Fruit fly (Drosophila melanogaster) whole organism, embryonic: ENCODE data around the gene Bili.

Experiments used
- Antp ChIP-seq: fragments of 200-800 bp; sonication (Bioruptor generic); optimal IDR thresholded peaks from 3 replicates; lab custom pipeline; 2016; ENCODE audit warnings: missing biosample characterization, missing genetic modification characterization
- Atf-2 ChIP-seq: fragments of 200-800 bp; sonication (Bioruptor generic); optimal IDR thresholded peaks from 2 replicates; lab custom pipeline; 2016; ENCODE audit warnings: missing biosample characterization, missing genetic modification characterization
- CG10209 ChIP-seq: fragments of 200-800 bp; sonication (Bioruptor generic); optimal IDR thresholded peaks from 3 replicates; lab custom pipeline; 2017; ENCODE audit warnings: missing biosample characterization, mild to moderate bottlenecking, missing genetic modification characterization, missing genetic modification reagents
- CG10267 ChIP-seq: fragments of 200-800 bp; sonication (Bioruptor generic); optimal IDR thresholded peaks from 2 replicates; lab custom pipeline; 2018; ENCODE audit warnings: missing biosample characterization, mild to moderate bottlenecking, missing genetic modification characterization, moderate library complexity
- CG11504 ChIP-seq: fragments of 200-800 bp; sonication (Bioruptor generic); optimal IDR thresholded peaks from 3 replicates; lab custom pipeline; 2019; ENCODE audit warnings: missing biosample characterization, mild to moderate bottlenecking, missing genetic modification characterization, moderate library complexity
- CG12942 ChIP-seq: fragments of 200-800 bp; sonication (Bioruptor generic); optimal IDR thresholded peaks from 3 replicates; lab custom pipeline; 2016; ENCODE audit warnings: missing biosample characterization, missing genetic modification characterization
- CG18262 ChIP-seq: fragments of 200-800 bp; optimal IDR thresholded peaks from 3 replicates; lab custom pipeline; 2019; ENCODE audit warnings: missing biosample characterization, mild to moderate bottlenecking, missing genetic modification characterization, moderate library complexity
- CG32532 ChIP-seq: fragments of 200-800 bp; sonication (Bioruptor generic); IDR thresholded peaks from 2 replicates; pipeline ENCODE4 v1.3.6; 2022; ENCODE audit warnings: missing biosample characterization, missing genetic modification characterization
- CG34422 ChIP-seq: fragments of 200-800 bp; sonication (Bioruptor generic); IDR thresholded peaks from 3 replicates; pipeline ENCODE4 v1.3.6; 2022; ENCODE audit warnings: missing biosample characterization, missing genetic modification characterization
- CG4730 ChIP-seq: fragments of 200-800 bp; sonication (Bioruptor generic); IDR thresholded peaks from 2 replicates; pipeline ENCODE4 v1.3.6; 2022; ENCODE audit warnings: missing biosample characterization, missing genetic modification characterization
- CG6813 ChIP-seq: fragments of 200-800 bp; sonication (Bioruptor generic); optimal IDR thresholded peaks from 2 replicates; lab custom pipeline; 2017; ENCODE audit warnings: missing biosample characterization, missing genetic modification characterization, mild to moderate bottlenecking, moderate library complexity, missing genetic modification reagents
- CG8765 ChIP-seq: fragments of 200-800 bp; sonication (Bioruptor generic); IDR thresholded peaks from 2 replicates; pipeline ENCODE4 v1.3.6; 2022; ENCODE audit warnings: missing biosample characterization, missing genetic modification characterization
- CG9727 ChIP-seq: fragments of 200-800 bp; sonication (Bioruptor generic); optimal IDR thresholded peaks from 3 replicates; lab custom pipeline; 2017; ENCODE audit warnings: missing biosample characterization, mild to moderate bottlenecking, missing genetic modification characterization
- Fer2 ChIP-seq: fragments of 200-800 bp; sonication (Bioruptor generic); optimal IDR thresholded peaks from 2 replicates; lab custom pipeline; 2018; ENCODE audit warnings: missing biosample characterization, mild to moderate bottlenecking, missing genetic modification characterization, moderate library complexity
- H15 ChIP-seq: fragments of 200-800 bp; sonication (Bioruptor generic); IDR thresholded peaks from 3 replicates; pipeline ENCODE4 v1.3.6; 2022; ENCODE audit warnings: missing biosample characterization, missing genetic modification characterization
- Hr78 ChIP-seq, 2 experiments: fragments of 200-800 bp in 1 of 2; fragments of >200 bp in 1 of 2; sonication (Bioruptor generic) in 1 of 2; optimal IDR thresholded peaks; 2 replicates each; lab custom pipeline; 2017 to 2019; ENCODE audit warnings: missing biosample characterization in 2 of 2, missing genetic modification characterization in 2 of 2, mild to moderate bottlenecking in 1 of 2, moderate library complexity in 1 of 2
- Lpt ChIP-seq: fragments of >200 bp; optimal IDR thresholded peaks from 2 replicates; lab custom pipeline; 2018; ENCODE audit warnings: missing biosample characterization, missing genetic modification characterization
- MESR4 ChIP-seq: fragments of 200-800 bp; sonication (Bioruptor generic); optimal IDR thresholded peaks from 2 replicates; lab custom pipeline; 2018; ENCODE audit warnings: missing biosample characterization, mild to moderate bottlenecking, missing genetic modification characterization, moderate library complexity
- Nf-YA ChIP-seq: fragments of 200-800 bp; sonication (Bioruptor generic); IDR thresholded peaks from 2 replicates; pipeline ENCODE4 v1.3.6; 2022; ENCODE audit warnings: missing biosample characterization, missing genetic modification characterization
- Oaz ChIP-seq: fragments of 200-800 bp; sonication (Bioruptor generic); IDR thresholded peaks from 2 replicates; pipeline ENCODE4 v1.3.6; 2022; ENCODE audit warnings: missing biosample characterization, missing genetic modification characterization
- Scr ChIP-seq: fragments of 200-800 bp; sonication (Bioruptor generic); IDR thresholded peaks from 2 replicates; pipeline ENCODE4 v1.3.6; 2022; ENCODE audit warnings: missing biosample characterization, missing genetic modification characterization; ENCODE audit not compliant: partially characterized antibody
- bab2 ChIP-seq: fragments of 200-800 bp; sonication (Bioruptor generic); optimal IDR thresholded peaks from 2 replicates; lab custom pipeline; 2016; ENCODE audit warnings: missing biosample characterization, missing genetic modification characterization
- bigmax ChIP-seq: fragments of 200-800 bp; sonication (Bioruptor generic); optimal IDR thresholded peaks from 2 replicates; lab custom pipeline; 2018; ENCODE audit warnings: missing biosample characterization, mild to moderate bottlenecking, missing genetic modification characterization
- bsh ChIP-seq, 2 experiments: fragments of 200-800 bp; sonication (Bioruptor generic); optimal IDR thresholded peaks; 2 replicates each; lab custom pipeline; 2017 to 2018; ENCODE audit warnings: mild to moderate bottlenecking in 2 of 2, missing biosample characterization in 2 of 2, missing genetic modification characterization in 2 of 2, moderate library complexity in 1 of 2
- chif ChIP-seq, 2 experiments: fragments of 200-800 bp; sonication (Bioruptor generic); optimal IDR thresholded peaks; 3 replicates each; lab custom pipeline; 2016; ENCODE audit warnings: missing biosample characterization in 2 of 2, missing genetic modification characterization in 2 of 2
- dimm ChIP-seq: fragments of 200-800 bp; sonication (Bioruptor generic); IDR thresholded peaks from 2 replicates; pipeline ENCODE4 v1.3.6; 2022; ENCODE audit warnings: missing biosample characterization, missing genetic modification characterization
- ewg ChIP-seq: fragments of 200-800 bp; sonication (Bioruptor generic); optimal IDR thresholded peaks from 3 replicates; lab custom pipeline; 2017; ENCODE audit warnings: mild to moderate bottlenecking, missing biosample characterization, missing genetic modification reagents, missing genetic modification characterization
- fd3F ChIP-seq: fragments of 200-800 bp; sonication (Bioruptor generic); optimal IDR thresholded peaks from 2 replicates; lab custom pipeline; 2018; ENCODE audit warnings: missing biosample characterization, mild to moderate bottlenecking, missing genetic modification characterization, moderate library complexity
- hth ChIP-seq: fragments of >200 bp; optimal IDR thresholded peaks from 2 replicates; lab custom pipeline; 2017; ENCODE audit warnings: inconsistent platforms
- jing ChIP-seq: fragments of 200-800 bp; sonication (Bioruptor generic); optimal IDR thresholded peaks from 2 replicates; lab custom pipeline; 2018; ENCODE audit warnings: missing biosample characterization, mild to moderate bottlenecking, missing genetic modification characterization
- lbe ChIP-seq: fragments of 200-800 bp; sonication (Bioruptor generic); optimal IDR thresholded peaks from 2 replicates; lab custom pipeline; 2016; ENCODE audit warnings: missing biosample characterization, mild to moderate bottlenecking, missing genetic modification characterization
- org-1 ChIP-seq: fragments of 200-800 bp; sonication (Bioruptor generic); optimal IDR thresholded peaks from 2 replicates; lab custom pipeline; 2017; ENCODE audit warnings: missing biosample characterization, missing genetic modification characterization
- phol ChIP-seq: fragments of 200-800 bp; sonication (Bioruptor generic); optimal IDR thresholded peaks from 3 replicates; lab custom pipeline; 2018; ENCODE audit warnings: missing biosample characterization, mild to moderate bottlenecking, missing genetic modification characterization, moderate library complexity
- sd ChIP-seq: fragments of 200-800 bp; sonication (Bioruptor generic); optimal IDR thresholded peaks from 3 replicates; lab custom pipeline; 2018; ENCODE audit warnings: missing biosample characterization, mild to moderate bottlenecking, missing genetic modification characterization, moderate library complexity
- so ChIP-seq: fragments of 200-800 bp; sonication (Bioruptor generic); IDR thresholded peaks from 3 replicates; pipeline ENCODE4 v1.3.6; 2022; ENCODE audit warnings: missing biosample characterization, missing genetic modification characterization
- ssp ChIP-seq: fragments of 200-800 bp; sonication (Bioruptor generic); IDR thresholded peaks from 2 replicates; pipeline ENCODE4 v1.3.6; 2022; ENCODE audit warnings: missing biosample characterization, missing genetic modification characterization
- tgo ChIP-seq: fragments of 200-800 bp; sonication (Bioruptor generic); IDR thresholded peaks from 3 replicates; pipeline ENCODE4 v1.3.6; 2022; ENCODE audit warnings: missing biosample characterization, missing genetic modification characterization
- tin ChIP-seq: fragments of 200-800 bp; sonication (Bioruptor generic); optimal IDR thresholded peaks from 3 replicates; lab custom pipeline; 2016; ENCODE audit warnings: missing biosample characterization, missing genetic modification characterization
- ttk ChIP-seq: fragments of 200-800 bp; sonication (Bioruptor generic); IDR thresholded peaks from 2 replicates; pipeline ENCODE4 v2.1.2; 2022; ENCODE audit warnings: missing biosample characterization, missing genetic modification characterization
- tup ChIP-seq: fragments of 200-800 bp; sonication (Bioruptor generic); optimal IDR thresholded peaks from 2 replicates; lab custom pipeline; 2016; ENCODE audit warnings: missing biosample characterization, mild to moderate bottlenecking, missing genetic modification characterization, moderate library complexity
- zen ChIP-seq: fragments of 200-800 bp; sonication (Bioruptor generic); optimal IDR thresholded peaks from 3 replicates; lab custom pipeline; 2018; ENCODE audit warnings: missing biosample characterization, mild to moderate bottlenecking, missing genetic modification characterization, moderate library complexity
- zfh1 ChIP-seq: fragments of 200-800 bp; sonication (Bioruptor generic); IDR thresholded peaks from 3 replicates; pipeline ENCODE4 v1.3.6; 2022; ENCODE audit warnings: missing biosample characterization, missing genetic modification characterization

Bili gene

DNA sequence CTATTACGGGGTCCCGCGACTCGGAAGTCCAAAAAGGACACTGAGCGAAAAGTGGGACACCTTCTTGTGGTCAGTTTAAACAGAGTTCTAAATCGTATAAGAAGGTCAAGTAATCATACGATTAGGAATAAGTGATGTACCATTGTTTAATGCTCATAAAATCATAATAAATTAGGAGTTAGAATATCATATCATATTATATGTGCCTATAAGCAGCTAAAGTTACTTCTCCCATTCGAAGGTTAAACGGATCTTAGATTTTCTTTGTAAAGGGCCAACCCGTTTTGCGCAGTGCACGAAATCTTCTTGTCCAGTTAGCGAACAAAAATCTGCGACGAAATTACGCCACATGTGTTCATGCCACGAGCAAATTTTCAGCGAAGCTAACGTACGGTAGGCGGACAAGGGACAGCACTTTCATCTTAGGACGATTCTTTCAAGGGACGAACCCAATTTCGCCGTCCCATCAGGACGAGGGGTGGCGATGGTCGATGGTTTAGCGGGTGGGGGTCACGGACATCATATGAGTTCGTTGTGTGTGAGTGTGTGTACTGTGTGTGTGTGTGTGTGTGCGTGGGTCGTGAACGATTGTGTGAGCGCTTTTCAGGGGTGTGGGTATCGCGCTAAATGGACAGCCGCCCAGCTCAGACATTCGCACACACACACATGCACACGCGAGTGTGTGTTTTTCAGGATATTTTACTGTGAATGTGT lies 37.3 kb downstream of the Bili start (continued):
- no peak; the same call in 2 of the 3 replicates for TF ChIP-seq CG34422 (GFP tag; lab: Robert Waterston, UW)
- TF ChIP-seq bab2 (GFP tag; lab: Kevin White, UChicago): peak; percentile 16
- no peak for TF ChIP-seq Scr (GFP tag; lab: Robert Waterston, UW)
- peak; percentile 35; the same call in 1 of the 2 replicates for TF ChIP-seq ttk (GFP tag; lab: Robert Waterston, UW)
- TF ChIP-seq dimm (GFP tag; lab: Robert Waterston, UW): no peak
- TF ChIP-seq CG18262 (tag; lab: Kevin White, UChicago): peak; percentile 55
- no peak for TF ChIP-seq tup (GFP tag; lab: Kevin White, UChicago)
- no peak for TF ChIP-seq ssp (GFP tag; lab: Robert Waterston, UW)
- TF ChIP-seq Nf-YA (GFP tag; lab: Robert Waterston, UW): no peak
- no peak for TF ChIP-seq sd (tag; lab: Kevin White, UChicago)
- TF ChIP-seq bsh (GFP tag; optimal IDR thresholded peaks at IDR 0.05; lab: Kevin White, UChicago): peak in 1 of 2 experiments; percentile 48
- no peak for TF ChIP-seq lbe
- TF ChIP-seq ewg (GFP tag; lab: Kevin White, UChicago): no peak
- peak; percentile 27 for TF ChIP-seq CG10267
- no peak for TF ChIP-seq so (GFP tag; lab: Robert Waterston, UW)
- no peak for TF ChIP-seq CG12942
- TF ChIP-seq tin (GFP tag; lab: Kevin White, UChicago): peak; percentile 22
- TF ChIP-seq hth (lab: Kevin White, UChicago): no peak
- TF ChIP-seq Antp (GFP tag; lab: Kevin White, UChicago): no peak
- TF ChIP-seq Fer2 (tag; lab: Kevin White, UChicago): no peak
- peak; percentile 73 for TF ChIP-seq CG11504 (tag; lab: Kevin White, UChicago)
- TF ChIP-seq fd3F (GFP tag; lab: Kevin White, UChicago): no peak
- peak; percentile 19 for TF ChIP-seq Atf-2
- TF ChIP-seq phol (tag; lab: Kevin White, UChicago): peak; percentile 54
- TF ChIP-seq CG32532 (GFP tag; lab: Robert Waterston, UW): peak; percentile 13; the same call in 1 of the 2 replicates
- TF ChIP-seq H15 (GFP tag; lab: Robert Waterston, UW): no peak
- TF ChIP-seq Hr78 (GFP tag; optimal IDR thresholded peaks at IDR 0.05; lab: Kevin White, UChicago): no peak
- TF ChIP-seq Oaz: no peak
- TF ChIP-seq zen (tag; lab: Kevin White, UChicago): no peak
- TF ChIP-seq chif (GFP tag; optimal IDR thresholded peaks at IDR 0.05; lab: Kevin White, UChicago): no peak
- TF ChIP-seq tgo (GFP tag; lab: Robert Waterston, UW): peak; percentile 44; the same call in 1 of the 3 replicates
- TF ChIP-seq CG10209 (GFP tag; lab: Kevin White, UChicago): peak; percentile 23
- 0 out of 3 replicates have a peak, but pooled peaks have one; percentile 9 for TF ChIP-seq zfh1 (GFP tag; lab: Robert Waterston, UW)
- peak; percentile 5; the same call in 1 of the 2 replicates for TF ChIP-seq CG4730 (GFP tag; lab: Robert Waterston, UW)
- TF ChIP-seq CG6813 (GFP tag; lab: Kevin White, UChicago): peak; percentile 32
- TF ChIP-seq CG9727 (GFP tag; lab: Kevin White, UChicago): peak; percentile 51
- TF ChIP-seq jing: peak; percentile 11
- no peak for TF ChIP-seq Lpt
- TF ChIP-seq bigmax (GFP tag; lab: Kevin White, UChicago): no peak
- peak; percentile 52 for TF ChIP-seq org-1
- no peak for TF ChIP-seq CG8765
- TF ChIP-seq MESR4 (GFP tag; lab: Kevin White, UChicago): no peak
- TF ChIP-seq, all 482 proteins: peak for 168
